Fruit fly (Drosophila melanogaster): ENCODE results near the gene CG10803.
A peak's percentile ranks its signal among the peaks of the same experiment; 100 is the strongest.

The CG10803 gene

dm6 chrX:3485304-3485703 is at the start of gene CG10803, which contains the start of gene CG14270:
TSS of gene CG10803 (plus strand) at chrX:3485650.
TSS of gene CG14270 (minus strand) at chrX:3485378.
- TF ChIP-seq noc (tag; optimal IDR thresholded peaks at IDR 0.05): no peak

dm6 chrX:3435707-3436106 is 49.7 kb upstream of the CG10803 start, which contains the start of gene CG14269:
TSS of gene CG14269 (minus strand) at chrX:3435807.
- TF ChIP-seq noc (tag; optimal IDR thresholded peaks at IDR 0.05): no peak

dm6 chrX:3436183-3436582 is 49.3 kb upstream of the CG10803 start:
- no peak for TF ChIP-seq noc (tag; optimal IDR thresholded peaks at IDR 0.05)

dm6 chrX:3437493-3437892 is 48.0 kb upstream of the CG10803 start:
- no peak for TF ChIP-seq noc (tag; optimal IDR thresholded peaks at IDR 0.05)

dm6 chrX:3440506-3440905 is 44.9 kb upstream of the CG10803 start:
- TF ChIP-seq noc (tag; optimal IDR thresholded peaks at IDR 0.05): no peak

- TF ChIP-seq noc (tag; optimal IDR thresholded peaks at IDR 0.05): no peak
These were observed 42.8 kb upstream of the CG10803 start for dm6 chrX:3442543-3443207.

dm6 chrX:3443902-3444301 is 41.5 kb upstream of the CG10803 start:
- peak; percentile 64 for TF ChIP-seq noc (tag; optimal IDR thresholded peaks at IDR 0.05)

dm6 chrX:3444800-3445199 is 40.6 kb upstream of the CG10803 start:
- peak; percentile 86 for TF ChIP-seq noc (tag; optimal IDR thresholded peaks at IDR 0.05)

- TF ChIP-seq noc (tag; optimal IDR thresholded peaks at IDR 0.05): no peak
These were observed 39.3 kb upstream of the CG10803 start for dm6 chrX:3446157-3446556.

dm6 chrX:3446650-3447049 is 38.8 kb upstream of the CG10803 start:
- TF ChIP-seq noc (tag; optimal IDR thresholded peaks at IDR 0.05): no peak

- no peak for TF ChIP-seq noc (tag; optimal IDR thresholded peaks at IDR 0.05)
These were observed 37.5 kb upstream of the CG10803 start for dm6 chrX:3447718-3448523.

dm6 chrX:3448893-3449394 is 36.5 kb upstream of the CG10803 start, which contains the start of gene CG12535:
TSS of gene CG12535 (minus strand) at chrX:3448943.
- no peak for TF ChIP-seq noc (tag; optimal IDR thresholded peaks at IDR 0.05)

- no peak for TF ChIP-seq noc (tag; optimal IDR thresholded peaks at IDR 0.05)
These were observed 34.1 kb upstream of the CG10803 start for dm6 chrX:3451250-3451786.

- no peak for TF ChIP-seq noc (tag; optimal IDR thresholded peaks at IDR 0.05)
These were observed 33.5 kb upstream of the CG10803 start for dm6 chrX:3451916-3452315.

- TF ChIP-seq noc (tag; optimal IDR thresholded peaks at IDR 0.05): no peak
These were observed 32.2 kb upstream of the CG10803 start for dm6 chrX:3453038-3453819.

- TF ChIP-seq noc (tag; optimal IDR thresholded peaks at IDR 0.05): no peak
These were observed 30.7 kb upstream of the CG10803 start for dm6 chrX:3454715-3455114.

All from whole organism, larva.